Fruit fly (Drosophila melanogaster) whole organism, prepupa: ENCODE results near the gene Mekk1.

ENCODE experiments used
- CG9139 ChIP-seq: fragments of 200-800 bp; sonication (Bioruptor generic); optimal IDR thresholded peaks from 3 replicates; lab custom pipeline; 2017; ENCODE audit warnings: missing biosample characterization, mild to moderate bottlenecking, missing genetic modification characterization
- net ChIP-seq: fragments of 200-800 bp; sonication (Bioruptor generic); optimal IDR thresholded peaks from 3 replicates; lab custom pipeline; 2016; ENCODE audit warnings: missing biosample characterization, missing genetic modification characterization

dm6 chr3R:18732381-18732780 lies 11.0 kb downstream of the Mekk1 start, which contains the start of gene CG14302:
- no peak for TF ChIP-seq net (GFP tag; lab: Kevin White, UChicago)
- TF ChIP-seq CG9139 = no peak
